Worm (Caenorhabditis elegans): ENCODE results near the gene B0432.7.
A peak's percentile ranks its signal among the peaks of the same experiment; 100 is the strongest.

The B0432.7 gene

DNA sequence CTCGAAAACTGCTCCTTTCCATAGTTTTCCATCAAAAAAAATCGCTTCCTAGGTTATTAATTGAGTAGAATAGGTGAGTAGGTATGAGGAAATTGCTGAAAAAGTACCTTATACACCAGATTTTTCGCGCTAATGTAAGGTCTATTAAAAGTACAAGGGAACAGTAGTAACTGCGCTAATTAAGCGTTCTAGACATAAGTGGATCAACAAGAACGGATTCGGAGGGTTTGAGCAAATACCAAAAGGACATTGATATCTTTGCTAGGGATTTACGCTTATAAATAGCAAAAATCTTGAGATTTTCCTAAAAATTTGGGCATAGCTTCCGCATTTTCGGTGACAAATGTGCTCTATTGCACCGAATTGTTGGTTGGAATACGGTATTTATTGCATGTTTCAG lies at the start of gene B0432.7:
Gene B0432.7 (minus strand): TSS at position 101 of the 400 bp plus-strand sequence.
- no peak for TF ChIP-seq die-1 (tag; optimal IDR thresholded peaks at IDR 0.05)
- no peak for TF ChIP-seq xnd-1 (tag; optimal IDR thresholded peaks at IDR 0.05)
- no peak for TF ChIP-seq B0019.2 (GFP tag; conservative IDR thresholded peaks at IDR 0.05)
- TF ChIP-seq him-1 (tag; optimal IDR thresholded peaks at IDR 0.05), result no peak
- TF ChIP-seq nfya-1 (tag; optimal IDR thresholded peaks at IDR 0.05; ENCODE audit: borderline replicate concordance, insufficient read depth), result no peak
- TF ChIP-seq C06A6.2 (GFP tag; conservative IDR thresholded peaks at IDR 0.05), result no peak
- no peak for TF ChIP-seq somi-1 (GFP tag; optimal IDR thresholded peaks at IDR 0.05)

DNA sequence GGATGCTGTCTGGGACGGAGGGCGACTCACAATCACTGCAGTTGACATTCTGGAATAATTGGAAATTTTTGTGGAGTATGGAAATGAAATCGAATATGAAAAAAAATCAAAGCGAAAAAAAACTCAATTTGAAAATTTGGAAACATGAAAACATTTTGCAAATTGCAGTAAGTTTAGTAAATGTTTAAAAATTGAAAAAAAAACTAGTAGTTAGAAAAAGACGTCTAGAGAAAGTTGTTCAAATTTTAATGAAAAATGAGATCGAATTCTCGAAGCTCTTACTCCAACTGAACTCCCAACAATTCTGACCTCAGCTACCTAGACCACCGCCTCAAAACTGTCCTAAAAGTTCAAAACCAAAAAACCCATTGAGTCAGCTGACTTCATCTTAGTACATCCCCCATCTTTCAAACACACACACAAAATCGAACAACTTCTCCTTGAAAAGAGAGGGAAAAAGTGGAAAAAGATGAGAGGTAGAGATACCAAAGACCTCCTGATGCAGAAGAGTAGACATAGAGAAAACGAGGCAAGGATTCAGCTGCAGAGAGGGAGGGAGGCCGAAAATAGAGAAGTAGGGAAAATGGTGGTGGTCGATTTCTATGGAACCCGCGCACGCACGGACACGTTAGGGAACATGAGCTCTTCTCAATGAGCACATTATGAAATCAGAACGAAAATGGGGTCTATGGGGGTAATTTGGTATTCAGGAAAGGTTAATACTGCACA lies 49.4 kb upstream of the B0432.7 start, which contains the start of gene K01A2.10:
Gene K01A2.10 (minus strand): TSS at position 51 of the 729 bp plus-strand sequence.
- TF ChIP-seq K12H6.12 (tag; optimal IDR thresholded peaks at IDR 0.05) (peak; percentile 37), unc-130 (GFP tag; optimal IDR thresholded peaks at IDR 0.05) (no peak), dpl-1 (GFP tag; optimal IDR thresholded peaks at IDR 0.05) (no peak), hsf-1 (GFP tag; IDR thresholded peaks at IDR 0.05) (no peak), lsl-1 (GFP tag; optimal IDR thresholded peaks at IDR 0.05) (no peak), ceh-100 (GFP tag; IDR thresholded peaks at IDR 0.05) (no peak), Y53G8AR.9 (GFP tag; conservative IDR thresholded peaks at IDR 0.05) (no peak), lin-35 (GFP tag; optimal IDR thresholded peaks at IDR 0.05) (peak in 1 of 3 experiments; percentile 30), Y56A3A.18 (GFP tag; IDR thresholded peaks at IDR 0.05) (no peak), dox-1 (GFP tag; IDR thresholded peaks at IDR 0.05) (no peak), hmg-1.2 (GFP tag; IDR thresholded peaks at IDR 0.05) (peak; percentile 16; the same call in 1 of the 2 replicates), ceh-58 (GFP tag; IDR thresholded peaks at IDR 0.05) (no peak), ccch-3 (GFP tag; optimal IDR thresholded peaks at IDR 0.05) (no peak), ztf-18 (tag; optimal IDR thresholded peaks at IDR 0.05) (no peak), zim-3 (tag; optimal IDR thresholded peaks at IDR 0.05) (no peak), nfya-1 (tag; optimal IDR thresholded peaks at IDR 0.05; ENCODE audit: borderline replicate concordance, insufficient read depth) (no peak), lag-1 (GFP tag; IDR thresholded peaks at IDR 0.05) (no peak), snpc-1.1 (tag; optimal IDR thresholded peaks at IDR 0.05; ENCODE audit: insufficient read depth) (no peak), nfyb-1 (GFP tag; IDR thresholded peaks at IDR 0.05) (no peak), chd-7 (tag; optimal IDR thresholded peaks at IDR 0.05) (no peak), bed-1 (GFP tag; IDR thresholded peaks at IDR 0.05) (no peak), attf-6 (GFP tag; IDR thresholded peaks at IDR 0.05) (no peak), tlf-1 (GFP tag; optimal IDR thresholded peaks at IDR 0.05) (no peak), ztf-6 (GFP tag; IDR thresholded peaks at IDR 0.05) (no peak), rcor-1 (GFP tag; IDR thresholded peaks at IDR 0.05) (no peak), lin-54 (GFP tag; optimal IDR thresholded peaks at IDR 0.05) (no peak), F10E7.11 (tag; optimal IDR thresholded peaks at IDR 0.05) (no peak), ceh-27 (GFP tag; optimal IDR thresholded peaks at IDR 0.05) (peak; percentile 31), T07F8.4 (tag; optimal IDR thresholded peaks at IDR 0.05) (no peak), hlh-12 (tag; optimal IDR thresholded peaks at IDR 0.05) (no peak), egl-18 (GFP tag; IDR thresholded peaks at IDR 0.05) (no peak), attf-5 (GFP tag; optimal IDR thresholded peaks at IDR 0.05) (peak; percentile 3), ceh-40 (GFP tag; IDR thresholded peaks at IDR 0.05) (no peak), ztf-3 (GFP tag; optimal IDR thresholded peaks at IDR 0.05) (no peak), lin-40 (tag; optimal IDR thresholded peaks at IDR 0.05) (no peak)
